Fruit fly (Drosophila melanogaster) whole organism, embryonic: ENCODE results near the gene dmGlut.

Experiments
- Adf1 ChIP-seq: fragments of 200-800 bp; sonication (Bioruptor generic); IDR thresholded peaks from 2 replicates; pipeline ENCODE4 v1.3.6; 2022; ENCODE audit warnings: missing biosample characterization, missing genetic modification characterization
- CG10321 ChIP-seq: fragments of 200-800 bp; sonication (Bioruptor generic); IDR thresholded peaks from 2 replicates; pipeline ENCODE4 v1.3.6; 2022; ENCODE audit warnings: missing biosample characterization, missing genetic modification characterization
- CG10543 ChIP-seq: fragments of 200-800 bp; sonication (Bioruptor generic); optimal IDR thresholded peaks from 3 replicates; lab custom pipeline; 2017; ENCODE audit warnings: missing biosample characterization, mild to moderate bottlenecking, missing genetic modification characterization, moderate library complexity
- CG10654 ChIP-seq: fragments of 200-800 bp; sonication (Bioruptor generic); optimal IDR thresholded peaks from 2 replicates; lab custom pipeline; 2016; ENCODE audit warnings: missing biosample characterization, missing genetic modification characterization
- CG10979 ChIP-seq: fragments of 200-800 bp; sonication (Bioruptor generic); optimal IDR thresholded peaks from 2 replicates; lab custom pipeline; 2018; ENCODE audit warnings: missing biosample characterization, mild to moderate bottlenecking, missing genetic modification characterization, moderate library complexity
- CG12391 ChIP-seq: fragments of 200-800 bp; sonication (Bioruptor generic); optimal IDR thresholded peaks from 3 replicates; lab custom pipeline; 2018; ENCODE audit warnings: missing biosample characterization, mild to moderate bottlenecking, missing genetic modification characterization, moderate library complexity
- CG17385 ChIP-seq: fragments of 200-800 bp; sonication (Bioruptor generic); optimal IDR thresholded peaks from 3 replicates; lab custom pipeline; 2018; ENCODE audit warnings: missing biosample characterization, mild to moderate bottlenecking, missing genetic modification characterization
- CG17568 ChIP-seq: fragments of 200-800 bp; sonication (Bioruptor generic); optimal IDR thresholded peaks from 2 replicates; lab custom pipeline; 2018; ENCODE audit warnings: missing biosample characterization, mild to moderate bottlenecking, missing genetic modification characterization, moderate library complexity
- CG17829 ChIP-seq: fragments of 200-800 bp; optimal IDR thresholded peaks from 2 replicates; lab custom pipeline; 2019; ENCODE audit warnings: missing biosample characterization, mild to moderate bottlenecking, missing genetic modification characterization, moderate library complexity
- CG18011 ChIP-seq: fragments of 200-800 bp; sonication (Bioruptor generic); optimal IDR thresholded peaks from 2 replicates; lab custom pipeline; 2017; ENCODE audit warnings: missing biosample characterization, missing genetic modification characterization, mild to moderate bottlenecking, moderate library complexity, missing genotype
- CG18262 ChIP-seq: fragments of 200-800 bp; optimal IDR thresholded peaks from 3 replicates; lab custom pipeline; 2019; ENCODE audit warnings: missing biosample characterization, mild to moderate bottlenecking, missing genetic modification characterization, moderate library complexity
- CG2678 ChIP-seq: fragments of 200-800 bp; sonication (Bioruptor generic); optimal IDR thresholded peaks from 3 replicates; lab custom pipeline; 2019; ENCODE audit warnings: missing biosample characterization, mild to moderate bottlenecking, missing genetic modification characterization, moderate library complexity
- CG30403 ChIP-seq: fragments of 200-800 bp; sonication (Bioruptor generic); optimal IDR thresholded peaks from 3 replicates; lab custom pipeline; 2016; ENCODE audit warnings: missing biosample characterization, missing genetic modification characterization
- CG33213 ChIP-seq: fragments of 200-800 bp; sonication (Bioruptor generic); optimal IDR thresholded peaks from 3 replicates; lab custom pipeline; 2016; ENCODE audit warnings: missing biosample characterization, missing genetic modification characterization
- CG4820 ChIP-seq: fragments of 200-800 bp; sonication (Bioruptor generic); optimal IDR thresholded peaks from 3 replicates; lab custom pipeline; 2016; ENCODE audit warnings: missing biosample characterization, missing genetic modification characterization
- CG6765 ChIP-seq: fragments of 200-800 bp; sonication (Bioruptor generic); optimal IDR thresholded peaks from 3 replicates; lab custom pipeline; 2017; ENCODE audit warnings: missing biosample characterization, mild to moderate bottlenecking, missing genetic modification characterization
- CG7372 ChIP-seq: fragments of 200-800 bp; sonication (Bioruptor generic); IDR thresholded peaks from 2 replicates; pipeline ENCODE4 v1.3.6; 2022; ENCODE audit warnings: missing biosample characterization, missing genetic modification characterization
- CG8089 ChIP-seq: fragments of 200-800 bp; sonication (Bioruptor generic); optimal IDR thresholded peaks from 3 replicates; lab custom pipeline; 2016; ENCODE audit warnings: missing biosample characterization, missing genetic modification characterization
- CG8388 ChIP-seq: fragments of 200-800 bp; sonication (Bioruptor generic); optimal IDR thresholded peaks from 2 replicates; lab custom pipeline; 2019; ENCODE audit warnings: missing biosample characterization, mild to moderate bottlenecking, missing genetic modification characterization, moderate library complexity
- Chrac-16 ChIP-seq: fragments of 200-800 bp; sonication (Bioruptor generic); optimal IDR thresholded peaks from 3 replicates; lab custom pipeline; 2016; ENCODE audit warnings: missing biosample characterization, missing genetic modification characterization
- Dip3 ChIP-seq: fragments of 200-800 bp; sonication (Bioruptor generic); optimal IDR thresholded peaks from 3 replicates; lab custom pipeline; 2016; ENCODE audit warnings: missing biosample characterization, missing genetic modification characterization
- Elba2 ChIP-seq: fragments of 200-800 bp; sonication (Bioruptor generic); optimal IDR thresholded peaks from 3 replicates; lab custom pipeline; 2016; ENCODE audit warnings: missing biosample characterization, missing genetic modification characterization
- Hmx ChIP-seq: fragments of 200-800 bp; sonication (Bioruptor generic); optimal IDR thresholded peaks from 2 replicates; lab custom pipeline; 2016; ENCODE audit warnings: missing biosample characterization, missing genetic modification characterization
- Lhr ChIP-seq: fragments of 200-800 bp; sonication (Bioruptor generic); optimal IDR thresholded peaks from 3 replicates; lab custom pipeline; 2017; ENCODE audit warnings: mild to moderate bottlenecking, missing biosample characterization, missing genetic modification reagents, missing genetic modification characterization
- MTF-1 ChIP-seq: fragments of 200-800 bp; sonication (Bioruptor generic); optimal IDR thresholded peaks from 2 replicates; lab custom pipeline; 2018; ENCODE audit warnings: missing biosample characterization, mild to moderate bottlenecking, missing genetic modification characterization, borderline replicate concordance
- Nf-YB ChIP-seq: fragments of 200-800 bp; sonication (Bioruptor generic); optimal IDR thresholded peaks from 3 replicates; lab custom pipeline; 2019; ENCODE audit warnings: missing biosample characterization, mild to moderate bottlenecking, missing genetic modification characterization, moderate library complexity
- Sin3A ChIP-seq: fragments of >200 bp; optimal IDR thresholded peaks from 2 replicates; lab custom pipeline; 2018
- Vsx1 ChIP-seq: fragments of 200-800 bp; sonication (Bioruptor generic); optimal IDR thresholded peaks from 2 replicates; lab custom pipeline; 2017; ENCODE audit warnings: missing biosample characterization, mild to moderate bottlenecking, missing genetic modification characterization, missing genetic modification reagents
- ara ChIP-seq: fragments of 200-800 bp; sonication (Bioruptor generic); IDR thresholded peaks from 2 replicates; pipeline ENCODE4 v1.3.6; 2022; ENCODE audit warnings: missing biosample characterization, missing genetic modification characterization
- corto ChIP-seq: fragments of 200-800 bp; sonication (Bioruptor generic); optimal IDR thresholded peaks from 2 replicates; lab custom pipeline; 2016; ENCODE audit warnings: missing biosample characterization, mild to moderate bottlenecking, missing genetic modification characterization, moderate library complexity
- dpn ChIP-seq, 2 experiments: fragments of 200-800 bp; sonication (Bioruptor generic); optimal IDR thresholded peaks; 3 replicates each; lab custom pipeline; 2016; ENCODE audit warnings: missing biosample characterization in 2 of 2, missing genetic modification characterization in 2 of 2
- dysf ChIP-seq: fragments of 200-800 bp; sonication (Bioruptor generic); IDR thresholded peaks from 3 replicates; pipeline ENCODE4 v1.3.6; 2022; ENCODE audit warnings: missing biosample characterization, missing genetic modification characterization
- exex ChIP-seq: fragments of 200-800 bp; sonication (Bioruptor generic); optimal IDR thresholded peaks from 4 replicates; lab custom pipeline; 2018; ENCODE audit warnings: missing biosample characterization, mild to moderate bottlenecking, missing genetic modification characterization, moderate library complexity
- gro ChIP-seq: fragments of 200-800 bp; sonication (Bioruptor generic); optimal IDR thresholded peaks from 2 replicates; lab custom pipeline; 2016; ENCODE audit warnings: missing biosample characterization, missing genetic modification characterization
- gsb-n ChIP-seq: fragments of 200-800 bp; sonication (Bioruptor generic); optimal IDR thresholded peaks from 3 replicates; lab custom pipeline; 2018; ENCODE audit warnings: missing biosample characterization, mild to moderate bottlenecking, missing genetic modification characterization
- mirr ChIP-seq: fragments of 200-800 bp; sonication (Bioruptor generic); optimal IDR thresholded peaks from 3 replicates; lab custom pipeline; 2018; ENCODE audit warnings: missing biosample characterization, mild to moderate bottlenecking, missing genetic modification characterization
- phol ChIP-seq: fragments of 200-800 bp; sonication (Bioruptor generic); optimal IDR thresholded peaks from 3 replicates; lab custom pipeline; 2018; ENCODE audit warnings: missing biosample characterization, mild to moderate bottlenecking, missing genetic modification characterization, moderate library complexity
- prd ChIP-seq, 3 experiments: fragments of >200 bp in 2 of 3; fragments of 200-800 bp in 1 of 3; sonication (Bioruptor generic) in 1 of 3; optimal IDR thresholded peaks in 2 of 3; IDR thresholded peaks in 1 of 3; 2 replicates in 2 of 3; 3 replicates in 1 of 3; pipeline versions ENCODE4 v1.3.6 to Lab custom; 2017 to 2022; ENCODE audit warnings: missing biosample characterization in 1 of 3, missing genetic modification characterization in 1 of 3
- pros ChIP-seq: fragments of 200-800 bp; sonication (Bioruptor generic); optimal IDR thresholded peaks from 3 replicates; lab custom pipeline; 2019; ENCODE audit warnings: missing biosample characterization, mild to moderate bottlenecking, missing genetic modification characterization, moderate library complexity
- sc ChIP-seq, 3 experiments: fragments of >200 bp in 2 of 3; fragments of 200-800 bp in 1 of 3; sonication (Bioruptor generic) in 1 of 3; optimal IDR thresholded peaks; 2 replicates in 2 of 3; 3 replicates in 1 of 3; lab custom pipeline; 2017; ENCODE audit warnings: mild to moderate bottlenecking in 1 of 3, missing biosample characterization in 1 of 3, missing genetic modification characterization in 1 of 3, missing genetic modification reagents in 1 of 3
- sens ChIP-seq: fragments of 200-800 bp; sonication (Bioruptor generic); peaks from one replicate; lab custom pipeline; 2016; ENCODE audit warnings: missing biosample characterization, missing genetic modification characterization
- sqz ChIP-seq: fragments of 200-800 bp; sonication (Bioruptor generic); optimal IDR thresholded peaks from 3 replicates; lab custom pipeline; 2018; ENCODE audit warnings: missing biosample characterization, mild to moderate bottlenecking, missing genetic modification characterization
- stwl ChIP-seq: fragments of 200-800 bp; sonication (Bioruptor generic); optimal IDR thresholded peaks from 3 replicates; lab custom pipeline; 2018; ENCODE audit warnings: missing biosample characterization, mild to moderate bottlenecking, missing genetic modification characterization, moderate library complexity
- tap ChIP-seq: fragments of 200-800 bp; optimal IDR thresholded peaks from 3 replicates; lab custom pipeline; 2019; ENCODE audit warnings: missing biosample characterization, mild to moderate bottlenecking, missing genetic modification characterization, moderate library complexity
- wek ChIP-seq: fragments of 200-800 bp; sonication (Bioruptor generic); optimal IDR thresholded peaks from 3 replicates; lab custom pipeline; 2018; ENCODE audit warnings: missing biosample characterization, mild to moderate bottlenecking, missing genetic modification characterization, moderate library complexity

Gene dmGlut

DNA sequence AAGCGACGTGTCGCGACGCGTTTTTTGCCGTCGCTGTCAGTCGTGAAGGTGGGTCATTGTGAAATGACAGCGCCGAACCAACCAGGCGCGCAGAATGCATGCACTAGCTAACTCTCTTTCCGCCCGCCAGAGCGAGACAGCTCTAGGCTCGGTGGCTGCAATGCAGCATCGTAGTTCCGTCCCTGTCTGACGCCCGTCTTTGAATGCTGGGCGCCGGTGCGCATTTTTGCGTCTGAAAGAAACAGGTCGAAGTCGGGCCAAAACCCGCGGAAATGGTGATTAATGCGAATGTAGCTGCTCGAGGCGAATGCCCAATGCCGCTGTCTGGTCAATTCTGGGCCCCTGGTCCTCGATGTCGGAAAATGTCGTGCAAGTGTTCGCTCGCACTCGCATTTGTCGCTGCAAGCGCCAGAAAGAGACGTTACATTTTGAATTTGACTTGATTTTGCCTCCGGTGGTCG lies 19.9 kb upstream of the dmGlut start (continued):
- TF ChIP-seq Chrac-16 (GFP tag; lab: Kevin White, UChicago) (no peak), prd (optimal IDR thresholded peaks at IDR 0.05; lab: Kevin White, UChicago) (no peak), prd (GFP tag; IDR thresholded peaks at IDR 0.05; lab: Robert Waterston, UW) (no peak), Hmx (GFP tag; lab: Kevin White, UChicago) (no peak), dpn (GFP tag; optimal IDR thresholded peaks at IDR 0.05; lab: Kevin White, UChicago) (peak; percentile 13 to 26), CG4820 (GFP tag; lab: Kevin White, UChicago) (no peak), CG8388 (GFP tag; lab: Kevin White, UChicago) (peak; percentile 59), CG10654 (GFP tag; lab: Kevin White, UChicago) (no peak), dysf (GFP tag; lab: Robert Waterston, UW) (no peak), CG33213 (GFP tag; lab: Kevin White, UChicago) (peak; percentile 91), phol (peak; percentile 26), CG8089 (GFP tag; lab: Kevin White, UChicago) (peak; percentile 66), pros (GFP tag; lab: Kevin White, UChicago) (peak; percentile 99), CG12391 (peak; percentile 24), gro (GFP tag; lab: Kevin White, UChicago) (peak; percentile 85)

DNA sequence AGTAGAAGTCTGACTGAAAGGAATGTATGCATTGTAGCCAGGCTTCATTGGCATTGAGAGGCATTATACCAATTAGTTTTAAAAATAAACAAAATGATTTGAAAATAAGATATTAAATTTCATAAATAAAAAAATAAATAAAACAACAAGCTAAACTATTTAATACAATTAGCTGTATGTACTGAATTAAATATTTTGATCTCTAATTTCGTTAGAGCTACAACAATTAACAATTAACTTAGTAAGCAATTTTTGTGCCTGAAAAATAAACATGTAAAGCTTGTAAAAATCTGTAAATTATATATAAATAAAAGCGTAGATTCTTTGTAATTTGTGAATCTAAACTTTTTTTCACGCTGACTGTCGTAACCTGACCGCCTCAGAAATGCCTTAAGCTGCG lies 19.4 kb upstream of the dmGlut start, which contains the start of gene Rh5:
TSS of gene Rh5 (plus strand) at position 301 of the 400 bp plus-strand sequence.
- no peak for TF ChIP-seq CG18011 (GFP tag; lab: Kevin White, UChicago)
- TF ChIP-seq Dip3 = no peak
- no peak for TF ChIP-seq CG30403 (GFP tag; lab: Kevin White, UChicago)
- no peak for TF ChIP-seq CG7372 (GFP tag; lab: Robert Waterston, UW)
- no peak for TF ChIP-seq Adf1 (GFP tag; lab: Robert Waterston, UW)
- TF ChIP-seq gsb-n (tag; lab: Kevin White, UChicago) = no peak
- TF ChIP-seq ara (GFP tag; lab: Robert Waterston, UW) = no peak
- TF ChIP-seq CG6765 (GFP tag; lab: Kevin White, UChicago) = no peak
- TF ChIP-seq CG18262 (tag; lab: Kevin White, UChicago) = no peak
- TF ChIP-seq CG10321 (GFP tag; lab: Robert Waterston, UW) = no peak

DNA sequence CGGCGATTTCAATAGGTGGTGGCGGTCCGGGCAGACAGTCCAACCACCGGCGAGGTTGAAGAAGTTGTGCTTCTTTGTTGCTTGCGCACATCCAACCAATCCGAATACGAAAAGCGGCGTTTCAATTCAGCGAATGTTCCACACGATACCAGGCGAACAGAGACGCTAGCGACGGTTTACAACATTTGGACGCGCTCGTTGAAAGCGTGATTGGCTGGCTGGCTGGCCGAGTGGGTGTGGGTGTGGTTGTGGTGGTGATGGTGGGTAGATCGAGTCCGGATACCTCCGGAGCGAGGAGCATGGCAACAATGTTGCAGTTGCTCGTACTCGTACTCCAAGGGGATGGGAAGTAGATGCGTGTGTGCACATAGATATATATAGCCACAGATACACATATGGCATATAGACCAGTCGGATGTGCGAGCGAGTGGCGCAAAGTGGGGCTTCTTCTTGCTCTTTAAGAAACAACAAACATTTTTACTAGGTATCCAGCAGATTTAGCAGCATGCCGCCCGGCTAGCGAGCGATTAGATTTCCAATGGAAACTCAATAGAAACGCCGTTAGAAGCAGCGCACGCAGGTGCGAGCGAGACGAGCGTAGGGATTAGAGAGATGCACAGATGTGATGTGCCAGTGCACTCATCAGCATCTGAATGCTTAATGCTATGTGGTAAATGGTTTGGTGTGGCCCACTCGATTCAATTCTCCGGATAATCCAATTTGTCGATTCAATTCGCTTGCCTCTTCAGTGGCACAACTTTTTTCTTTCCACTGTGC lies 16.9 kb upstream of the dmGlut start:
- no peak for TF ChIP-seq sc (optimal IDR thresholded peaks at IDR 0.05; lab: Kevin White, UChicago)
- TF ChIP-seq sc (GFP tag; optimal IDR thresholded peaks at IDR 0.05; lab: Kevin White, UChicago) = peak; percentile 33
- peak; percentile 96 for TF ChIP-seq CG17385
- TF ChIP-seq Vsx1 (GFP tag; lab: Kevin White, UChicago) = peak; percentile 43
- TF ChIP-seq CG17568 (GFP tag; lab: Kevin White, UChicago) = peak; percentile 51
- peak; percentile 84 for TF ChIP-seq sens (GFP tag; lab: Kevin White, UChicago)
- TF ChIP-seq Sin3A (lab: Kevin White, UChicago) = no peak
- peak; percentile 96 for TF ChIP-seq CG10543 (GFP tag; lab: Kevin White, UChicago)
- TF ChIP-seq corto (GFP tag; lab: Kevin White, UChicago) = no peak
- TF ChIP-seq CG17829 = no peak
- no peak for TF ChIP-seq CG2678 (tag; lab: Kevin White, UChicago)
- no peak for TF ChIP-seq exex (tag; lab: Kevin White, UChicago)
- TF ChIP-seq stwl = peak; percentile 7
- TF ChIP-seq wek (GFP tag; lab: Kevin White, UChicago) = peak; percentile 43
- peak; percentile 99 for TF ChIP-seq pros (GFP tag; lab: Kevin White, UChicago)
- TF ChIP-seq gsb-n (tag; lab: Kevin White, UChicago) = peak; percentile 63
- no peak for TF ChIP-seq CG10979 (tag; lab: Kevin White, UChicago)
- peak; percentile 58 for TF ChIP-seq MTF-1 (GFP tag; lab: Kevin White, UChicago)
- TF ChIP-seq Nf-YB (GFP tag; lab: Kevin White, UChicago) = peak; percentile 100
- peak; percentile 98 for TF ChIP-seq Lhr (GFP tag; lab: Kevin White, UChicago)
- TF ChIP-seq tap (tag; lab: Kevin White, UChicago) = peak; percentile 68
- TF ChIP-seq phol = no peak
- TF ChIP-seq mirr = peak; percentile 73
- TF ChIP-seq Elba2 (GFP tag; lab: Kevin White, UChicago) = peak; percentile 100
- peak; percentile 50 for TF ChIP-seq sqz (GFP tag; lab: Kevin White, UChicago)
